Worm (Caenorhabditis elegans) whole organism, L3 larva: ENCODE data around the gene T10C6.6.
"Not testable (repeated sequence)": the region's sequence is repeated elsewhere in the genome, so short reads cannot be mapped to it uniquely, and the experiment has no call there.

Experiments
- nfya-1 ChIP-seq: sonication (generic microtip); optimal IDR thresholded peaks from 2 replicates; lab custom pipeline; 2017; ENCODE audit warnings: missing genetic modification characterization, mild to moderate bottlenecking, missing compliant biosample characterization, antibody characterized with exemption, moderate library complexity; ENCODE audit not compliant: insufficient read depth
- nhr-11 ChIP-seq: fragments of 150-350 bp; optimal IDR thresholded peaks from 2 replicates; lab custom pipeline; 2014; ENCODE audit warnings: missing biosample characterization, missing genetic modification characterization
- nhr-67 ChIP-seq: fragments of 150-350 bp; optimal IDR thresholded peaks from 2 replicates; lab custom pipeline; 2014; ENCODE audit warnings: missing biosample characterization, missing genetic modification characterization

- not testable (repeated sequence) for TF ChIP-seq nhr-67; nfya-1; nhr-11 (tag; lab: Kevin White, UChicago)
Measured at ce11 chrV:16041925-16042742, 18.0 kb downstream of the T10C6.6 start, which contains the start of the genes his-2 and his-1.
